Fruit fly (Drosophila melanogaster) whole organism, adult: ENCODE data around the gene bin.

Source experiments
- CG11617 ChIP-seq: fragments of 200-800 bp; sonication (Bioruptor generic); optimal IDR thresholded peaks from 2 replicates; lab custom pipeline; 2017; ENCODE audit warnings: mild to moderate bottlenecking, missing biosample characterization, missing genetic modification reagents, missing genetic modification characterization
- CG12768 ChIP-seq: fragments of 200-800 bp; sonication (Bioruptor generic); optimal IDR thresholded peaks from 2 replicates; lab custom pipeline; 2017; ENCODE audit warnings: missing biosample characterization, missing genetic modification characterization, mild to moderate bottlenecking, moderate library complexity, missing genetic modification reagents
- CG14711 ChIP-seq: fragments of 200-800 bp; sonication (Bioruptor generic); optimal IDR thresholded peaks from 2 replicates; lab custom pipeline; 2018; ENCODE audit warnings: missing biosample characterization, mild to moderate bottlenecking, missing genetic modification characterization, moderate library complexity
- CG1620 ChIP-seq: fragments of 200-800 bp; sonication (Bioruptor generic); optimal IDR thresholded peaks from 2 replicates; lab custom pipeline; 2016; ENCODE audit warnings: missing biosample characterization, missing genetic modification characterization
- CG33017 ChIP-seq: fragments of 200-800 bp; sonication (Bioruptor generic); optimal IDR thresholded peaks from 2 replicates; lab custom pipeline; 2018; ENCODE audit warnings: missing biosample characterization, mild to moderate bottlenecking, missing genetic modification characterization, moderate library complexity
- CG5204 ChIP-seq: fragments of 200-800 bp; sonication (Bioruptor generic); optimal IDR thresholded peaks from 2 replicates; lab custom pipeline; 2016; ENCODE audit warnings: missing biosample characterization, missing genetic modification characterization
- CG7045 ChIP-seq: fragments of 200-800 bp; sonication (Bioruptor generic); optimal IDR thresholded peaks from 2 replicates; lab custom pipeline; 2017; ENCODE audit warnings: missing biosample characterization, mild to moderate bottlenecking, missing genetic modification characterization
- CG7101 ChIP-seq: fragments of 200-800 bp; sonication (Bioruptor generic); optimal IDR thresholded peaks from 2 replicates; lab custom pipeline; 2018; ENCODE audit warnings: missing biosample characterization, mild to moderate bottlenecking, missing genetic modification characterization, moderate library complexity
- Clk ChIP-seq: fragments of 200-800 bp; sonication (Bioruptor generic); optimal IDR thresholded peaks from 2 replicates; lab custom pipeline; 2017; ENCODE audit warnings: missing biosample characterization, missing genetic modification characterization
- Crg-1 ChIP-seq: fragments of 200-800 bp; sonication (Bioruptor generic); optimal IDR thresholded peaks from 2 replicates; lab custom pipeline; 2016; ENCODE audit warnings: missing biosample characterization, missing genetic modification characterization
- Hr96 ChIP-seq: fragments of 200-800 bp; sonication (Bioruptor generic); optimal IDR thresholded peaks from 2 replicates; lab custom pipeline; 2016; ENCODE audit warnings: missing biosample characterization, missing genetic modification characterization
- Mnt ChIP-seq: fragments of 200-800 bp; sonication (Bioruptor generic); optimal IDR thresholded peaks from 2 replicates; lab custom pipeline; 2016; ENCODE audit warnings: missing biosample characterization, mild to moderate bottlenecking, missing genetic modification characterization
- bab1 ChIP-seq: fragments of 200-800 bp; sonication (Bioruptor generic); optimal IDR thresholded peaks from 3 replicates; lab custom pipeline; 2019; ENCODE audit warnings: missing biosample characterization, mild to moderate bottlenecking, missing genetic modification characterization, moderate library complexity
- cic ChIP-seq: fragments of 200-800 bp; sonication (Bioruptor generic); optimal IDR thresholded peaks from 2 replicates; lab custom pipeline; 2017; ENCODE audit warnings: missing biosample characterization, mild to moderate bottlenecking, missing genetic modification characterization, moderate library complexity
- cnc ChIP-seq, 2 experiments: fragments of >200 bp; optimal IDR thresholded peaks; 2 replicates each; lab custom pipeline; 2017
- kay ChIP-seq: fragments of 200-800 bp; sonication (Bioruptor generic); peaks from one replicate; lab custom pipeline; 2016; ENCODE audit warnings: missing biosample characterization, missing genetic modification characterization, borderline replicate concordance
- ovo ChIP-seq: fragments of 200-800 bp; sonication (Bioruptor generic); optimal IDR thresholded peaks from 2 replicates; lab custom pipeline; 2016; ENCODE audit warnings: missing biosample characterization, missing genetic modification characterization
- pad ChIP-seq: fragments of 200-800 bp; sonication (Bioruptor generic); optimal IDR thresholded peaks from 3 replicates; lab custom pipeline; 2017; ENCODE audit warnings: missing biosample characterization, missing genetic modification characterization, mild to moderate bottlenecking, moderate library complexity, missing genetic modification reagents
- tj ChIP-seq: fragments of 200-800 bp; sonication (Bioruptor generic); optimal IDR thresholded peaks from 3 replicates; lab custom pipeline; 2017; ENCODE audit warnings: missing biosample characterization, mild to moderate bottlenecking, missing genetic modification characterization, moderate library complexity
- toe ChIP-seq: fragments of 200-800 bp; sonication (Bioruptor generic); optimal IDR thresholded peaks from 2 replicates; lab custom pipeline; 2016; ENCODE audit warnings: missing biosample characterization, missing genetic modification characterization

Gene bin

dm6 chr3L:6979387-6980249, 10.8 kb upstream of the bin start, which contains the start of gene Galphai:
Galphai (minus strand) TSS chr3L:6980044.
- TF ChIP-seq CG5204 (GFP tag; lab: Kevin White, UChicago) (no peak), CG7045 (GFP tag; lab: Kevin White, UChicago) (no peak), Crg-1 (GFP tag; lab: Kevin White, UChicago) (peak; percentile 47), bab1 (peak; percentile 84), Hr96 (GFP tag; lab: Kevin White, UChicago) (no peak), Mnt (GFP tag; lab: Kevin White, UChicago) (peak; percentile 48), cnc (optimal IDR thresholded peaks at IDR 0.05; lab: Kevin White, UChicago) (no peak), CG12768 (no peak), ovo (GFP tag; lab: Kevin White, UChicago) (peak; percentile 38), CG1620 (peak; percentile 65), CG33017 (tag; lab: Kevin White, UChicago) (no peak), toe (GFP tag; lab: Kevin White, UChicago) (no peak), tj (peak; percentile 60), cic (peak; percentile 34), CG11617 (GFP tag; lab: Kevin White, UChicago) (no peak), CG14711 (peak; percentile 4), Clk (GFP tag; lab: Kevin White, UChicago) (no peak), kay (GFP tag; lab: Kevin White, UChicago) (peak; percentile 99), pad (GFP tag; lab: Kevin White, UChicago) (peak; percentile 93), CG7101 (tag; lab: Kevin White, UChicago) (peak; percentile 60)

- TF ChIP-seq cic = no peak
- TF ChIP-seq CG1620 = no peak
Observed at dm6 chr3L:6980553-6980952, 9.9 kb upstream of the bin start.

dm6 chr3L:6981109-6981741, 9.2 kb upstream of the bin start:
- TF ChIP-seq cic (no peak), CG5204 (GFP tag; lab: Kevin White, UChicago) (no peak), Clk (GFP tag; lab: Kevin White, UChicago) (no peak), CG7101 (tag; lab: Kevin White, UChicago) (no peak), kay (GFP tag; lab: Kevin White, UChicago) (no peak)

- TF ChIP-seq Crg-1 (GFP tag; lab: Kevin White, UChicago) (no peak), Hr96 (GFP tag; lab: Kevin White, UChicago) (no peak), CG7101 (tag; lab: Kevin White, UChicago) (no peak), cic (no peak), Clk (GFP tag; lab: Kevin White, UChicago) (no peak), pad (GFP tag; lab: Kevin White, UChicago) (no peak), tj (no peak), kay (GFP tag; lab: Kevin White, UChicago) (no peak), bab1 (no peak), CG33017 (tag; lab: Kevin White, UChicago) (no peak), CG14711 (no peak), CG12768 (no peak), CG5204 (GFP tag; lab: Kevin White, UChicago) (no peak)
Observed at dm6 chr3L:6981823-6982222, 8.6 kb upstream of the bin start.

- TF ChIP-seq tj (peak; percentile 39), Clk (GFP tag; lab: Kevin White, UChicago) (no peak)
Observed at dm6 chr3L:6984486-6984885, 5.9 kb upstream of the bin start, which contains the start of the genes CG32388 and CG43439. CG32388 (minus strand) TSS chr3L:6984586. CG43439 (minus strand) TSS chr3L:6984586.

dm6 chr3L:6988942-6989569, 1.4 kb upstream of the bin start:
- TF ChIP-seq Crg-1 (GFP tag; lab: Kevin White, UChicago) = no peak
- TF ChIP-seq pad (GFP tag; lab: Kevin White, UChicago) = peak; percentile 18
- TF ChIP-seq tj = no peak
- peak; percentile 17 for TF ChIP-seq bab1
- no peak for TF ChIP-seq cnc (optimal IDR thresholded peaks at IDR 0.05; lab: Kevin White, UChicago)
- TF ChIP-seq CG7101 (tag; lab: Kevin White, UChicago) = peak; percentile 14
- peak; percentile 26 for TF ChIP-seq CG7045 (GFP tag; lab: Kevin White, UChicago)
- TF ChIP-seq CG12768 = no peak

- TF ChIP-seq tj (no peak), bab1 (no peak)
Observed at dm6 chr3L:6993350-6993749, 2.9 kb downstream of the bin start.
